Worm (Caenorhabditis elegans) whole organism, young adult: ENCODE results near the gene C44B7.5.

Experiments
- C06A6.2 ChIP-seq: fragments of 200-800 bp; sonication (Bioruptor generic); conservative IDR thresholded peaks from 2 replicates; pipeline ENCODE4 v1.3.6; 2022; ENCODE audit warnings: missing genetic modification characterization, missing compliant biosample characterization
- F10E7.11 ChIP-seq: sonication (generic microtip); optimal IDR thresholded peaks from 2 replicates; lab custom pipeline; 2017; ENCODE audit warnings: mild to moderate bottlenecking, missing genetic modification characterization, moderate library complexity, missing compliant biosample characterization
- F23B12.7 ChIP-seq: sonication (generic microtip); optimal IDR thresholded peaks from 2 replicates; lab custom pipeline; 2017; ENCODE audit warnings: missing genetic modification characterization, mild to moderate bottlenecking, missing compliant biosample characterization, antibody characterized with exemption, moderate library complexity; ENCODE audit not compliant: insufficient read depth
- F49E8.2 ChIP-seq: sonication (generic microtip); optimal IDR thresholded peaks from 3 replicates; lab custom pipeline; 2017; ENCODE audit warnings: missing genetic modification characterization, mild to moderate bottlenecking, missing compliant biosample characterization, antibody characterized with exemption, moderate library complexity; ENCODE audit not compliant: insufficient read depth
- F52B5.7 ChIP-seq: sonication (generic microtip); optimal IDR thresholded peaks from 2 replicates; lab custom pipeline; 2016; ENCODE audit warnings: mild to moderate bottlenecking, missing genetic modification characterization, missing compliant biosample characterization
- F57C9.4 ChIP-seq: sonication (generic microtip); optimal IDR thresholded peaks from 2 replicates; lab custom pipeline; 2017; ENCODE audit warnings: mild to moderate bottlenecking, missing genetic modification characterization, missing compliant biosample characterization
- T26A5.8 ChIP-seq: sonication (generic microtip); optimal IDR thresholded peaks from 2 replicates; lab custom pipeline; 2016; ENCODE audit warnings: missing genetic modification characterization, missing compliant biosample characterization
- Y53G8AR.9 ChIP-seq: fragments of 200-800 bp; sonication (Bioruptor generic); conservative IDR thresholded peaks from 2 replicates; pipeline ENCODE4 v1.3.6; 2022; ENCODE audit warnings: missing genetic modification reagents, missing genetic modification characterization, missing compliant biosample characterization
- athp-1 ChIP-seq: sonication (generic microtip); optimal IDR thresholded peaks from 2 replicates; lab custom pipeline; 2017; ENCODE audit warnings: mild to moderate bottlenecking, missing genetic modification characterization, missing compliant biosample characterization
- bed-1 ChIP-seq: fragments of 200-800 bp; sonication (Bioruptor generic); IDR thresholded peaks from 2 replicates; pipeline ENCODE4 v1.3.6; 2022; ENCODE audit warnings: missing genetic modification reagents, missing genetic modification characterization, missing compliant biosample characterization
- bed-2 ChIP-seq: fragments of 200-800 bp; sonication (Bioruptor generic); IDR thresholded peaks from 2 replicates; pipeline ENCODE4 v1.3.6; 2022; ENCODE audit warnings: missing genetic modification reagents, missing genetic modification characterization, missing compliant biosample characterization
- chd-7 ChIP-seq: sonication (generic microtip); optimal IDR thresholded peaks from 2 replicates; lab custom pipeline; 2016; ENCODE audit warnings: mild to moderate bottlenecking, missing genetic modification characterization, moderate library complexity, missing compliant biosample characterization
- dox-1 ChIP-seq: fragments of 200-800 bp; sonication (Bioruptor generic); IDR thresholded peaks from 2 replicates; pipeline ENCODE4 v1.3.6; 2022; ENCODE audit warnings: missing genetic modification reagents, missing genetic modification characterization, missing compliant biosample characterization
- ekl-4 ChIP-seq: fragments of 200-800 bp; sonication (Bioruptor generic); IDR thresholded peaks from 2 replicates; pipeline ENCODE4 v1.3.6; 2022; ENCODE audit warnings: missing genetic modification reagents, missing genetic modification characterization, missing compliant biosample characterization
- gei-17 ChIP-seq: fragments of 200-800 bp; sonication (Bioruptor generic); optimal IDR thresholded peaks from 2 replicates; lab custom pipeline; 2018; ENCODE audit warnings: mild to moderate bottlenecking, missing genetic modification characterization, missing compliant biosample characterization
- hmg-1.2 ChIP-seq: fragments of 200-800 bp; sonication (Bioruptor generic); IDR thresholded peaks from 2 replicates; pipeline ENCODE4 v1.3.6; 2022; ENCODE audit warnings: missing genetic modification reagents, missing genetic modification characterization, missing compliant biosample characterization
- lag-1 ChIP-seq: fragments of 200-800 bp; sonication (Bioruptor generic); IDR thresholded peaks from 2 replicates; pipeline ENCODE4 v1.3.6; 2022; ENCODE audit warnings: missing genetic modification reagents, missing genetic modification characterization, missing compliant biosample characterization
- let-526 ChIP-seq: fragments of 200-800 bp; sonication (Bioruptor generic); IDR thresholded peaks from 2 replicates; pipeline ENCODE4 v1.3.6; 2022; ENCODE audit warnings: missing genetic modification reagents, missing genetic modification characterization, missing compliant biosample characterization
- lin-35 ChIP-seq, 3 experiments: fragments of 150-350 bp in 2 of 3; sonication (generic microtip) in 1 of 3; optimal IDR thresholded peaks; 2 replicates each; lab custom pipeline; 2014 to 2018; ENCODE audit warnings: missing biosample characterization in 3 of 3, missing genetic modification characterization in 3 of 3, missing genetic modification reagents in 3 of 3
- lsl-1 ChIP-seq: fragments of 200-800 bp; sonication (Bioruptor generic); optimal IDR thresholded peaks from 2 replicates; lab custom pipeline; 2018; ENCODE audit warnings: mild to moderate bottlenecking, missing genetic modification characterization, moderate library complexity, missing compliant biosample characterization
- madf-6 ChIP-seq: fragments of 200-800 bp; sonication (Bioruptor generic); IDR thresholded peaks from 2 replicates; pipeline ENCODE4 v1.3.6; 2022; ENCODE audit warnings: missing genetic modification reagents, missing genetic modification characterization, missing compliant biosample characterization
- madf-8 ChIP-seq: fragments of 200-800 bp; sonication (Bioruptor generic); conservative IDR thresholded peaks from 2 replicates; pipeline ENCODE4 v1.3.6; 2022; ENCODE audit warnings: missing genetic modification reagents, missing genetic modification characterization, missing compliant biosample characterization
- mxl-1 ChIP-seq: sonication (generic microtip); optimal IDR thresholded peaks from 2 replicates; lab custom pipeline; 2016; ENCODE audit warnings: missing genetic modification characterization, missing compliant biosample characterization
- nfya-2 ChIP-seq: fragments of 200-800 bp; sonication (Bioruptor generic); IDR thresholded peaks from 2 replicates; pipeline ENCODE4 v1.3.6; 2022; ENCODE audit warnings: missing genetic modification reagents, missing genetic modification characterization, missing compliant biosample characterization
- nfyb-1 ChIP-seq: fragments of 200-800 bp; sonication (Bioruptor generic); IDR thresholded peaks from 2 replicates; pipeline ENCODE4 v1.3.6; 2022; ENCODE audit warnings: missing genetic modification reagents, missing genetic modification characterization, missing compliant biosample characterization
- nhr-179 ChIP-seq: sonication (generic microtip); optimal IDR thresholded peaks from 2 replicates; lab custom pipeline; 2016; ENCODE audit warnings: mild to moderate bottlenecking, missing genetic modification characterization, missing compliant biosample characterization
- nhr-80 ChIP-seq: sonication (generic microtip); optimal IDR thresholded peaks from 2 replicates; lab custom pipeline; 2016; ENCODE audit warnings: missing genetic modification characterization, missing compliant biosample characterization
- pbrm-1 ChIP-seq: fragments of 200-800 bp; sonication (Bioruptor generic); IDR thresholded peaks from 2 replicates; pipeline ENCODE4 v1.3.6; 2022; ENCODE audit warnings: missing genetic modification reagents, missing genetic modification characterization, missing compliant biosample characterization
- sea-2 ChIP-seq: fragments of 200-800 bp; sonication (Bioruptor generic); IDR thresholded peaks from 2 replicates; pipeline ENCODE4 v1.3.6; 2022; ENCODE audit warnings: missing genetic modification characterization, missing compliant biosample characterization
- snpc-4 ChIP-seq, 5 experiments: fragments of 150-350 bp in 1 of 5; sonication (generic microtip) in 4 of 5; optimal IDR thresholded peaks; 2 replicates each; lab custom pipeline; 2014 to 2018; ENCODE audit warnings: missing genetic modification characterization in 5 of 5, missing biosample characterization in 3 of 5, antibody characterized with exemption in 2 of 5, mild to moderate bottlenecking in 2 of 5, missing compliant biosample characterization in 2 of 5, missing genotype in 2 of 5, moderate library complexity in 2 of 5, missing genetic modification reagents in 1 of 5
- sptf-2 ChIP-seq: fragments of 200-800 bp; sonication (Bioruptor generic); optimal IDR thresholded peaks from 2 replicates; lab custom pipeline; 2018; ENCODE audit warnings: mild to moderate bottlenecking, missing genetic modification characterization, missing compliant biosample characterization
- zim-3 ChIP-seq: sonication (generic microtip); optimal IDR thresholded peaks from 2 replicates; lab custom pipeline; 2017; ENCODE audit warnings: mild to moderate bottlenecking, missing genetic modification characterization, moderate library complexity, missing compliant biosample characterization
- ztf-22 ChIP-seq: fragments of 200-800 bp; sonication (Bioruptor generic); optimal IDR thresholded peaks from 2 replicates; lab custom pipeline; 2018; ENCODE audit warnings: mild to moderate bottlenecking, missing genetic modification characterization, moderate library complexity, missing compliant biosample characterization
- ztf-26 ChIP-seq: sonication (generic microtip); optimal IDR thresholded peaks from 2 replicates; lab custom pipeline; 2017; ENCODE audit warnings: missing genetic modification characterization, missing compliant biosample characterization
- ztf-6 ChIP-seq: fragments of 200-800 bp; sonication (Bioruptor generic); IDR thresholded peaks from 2 replicates; pipeline ENCODE4 v1.3.6; 2022; ENCODE audit warnings: missing genetic modification reagents, missing genetic modification characterization, missing compliant biosample characterization

C44B7.5 gene

DNA sequence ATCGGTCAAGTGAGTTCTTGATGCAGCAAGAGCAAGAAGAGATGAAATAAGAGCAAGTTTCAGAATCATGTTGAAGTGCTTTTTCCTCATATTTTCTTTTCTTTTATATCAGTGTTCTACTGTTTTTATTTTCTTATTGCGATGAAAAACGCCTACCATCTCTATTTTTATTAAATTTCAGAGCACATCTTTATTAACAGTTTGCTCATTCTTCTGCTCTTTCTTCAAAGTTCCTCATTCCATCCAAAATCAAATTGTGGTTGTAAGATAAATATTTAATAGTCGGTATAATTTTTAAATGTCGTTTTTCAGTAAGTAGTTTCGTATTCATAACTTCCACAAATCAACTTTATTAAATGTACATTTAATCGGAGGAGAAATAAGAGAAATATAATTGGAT, at the start of gene C44B7.5:
Gene C44B7.5 (minus strand): TSS at position 101 of the 400 bp plus-strand sequence.
- TF ChIP-seq lag-1 (no peak), gei-17 (no peak), ztf-26 (no peak), sptf-2 (GFP tag; lab: Kevin White, UChicago) (no peak), nfyb-1 (GFP tag; lab: Robert Waterston, UW) (no peak), snpc-4 (GFP tag; optimal IDR thresholded peaks at IDR 0.05; lab: Kevin White, UChicago) (no peak), snpc-4 (tag; optimal IDR thresholded peaks at IDR 0.05; lab: Kevin White, UChicago) (no peak), F57C9.4 (tag; lab: Kevin White, UChicago) (no peak), F10E7.11 (tag; lab: Kevin White, UChicago) (no peak), Y53G8AR.9 (GFP tag; lab: Robert Waterston, UW) (no peak), lsl-1 (GFP tag; lab: Kevin White, UChicago) (no peak), chd-7 (tag; lab: Kevin White, UChicago) (no peak), bed-1 (GFP tag; lab: Robert Waterston, UW) (no peak), athp-1 (tag; lab: Kevin White, UChicago) (no peak)

DNA sequence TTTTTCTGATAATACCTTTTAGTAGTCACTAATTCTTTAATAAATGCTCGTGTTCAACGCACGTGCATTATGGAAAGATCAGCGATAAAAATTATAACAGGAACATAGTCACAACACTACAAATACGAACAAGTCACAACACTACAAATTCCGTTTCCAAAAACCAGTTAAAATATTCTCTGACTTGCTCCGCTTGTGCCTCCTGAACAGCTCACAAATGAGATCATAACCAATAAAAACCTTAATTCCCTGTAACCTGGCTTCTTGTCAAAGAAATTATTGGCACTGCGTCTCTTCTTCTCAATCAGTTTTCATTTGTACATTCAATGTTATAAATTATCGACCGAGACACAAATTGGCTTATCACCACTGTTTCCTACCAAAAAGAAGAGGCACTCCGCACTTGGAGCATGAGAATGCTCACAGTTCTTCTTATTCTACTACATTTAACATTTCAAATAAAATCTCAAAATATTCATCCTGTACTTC, 47.0 kb upstream of the C44B7.5 start, which contains the start of gene B0252.1:
Gene B0252.1 (plus strand): TSS at position 318 of the 489 bp plus-strand sequence.
- no peak for TF ChIP-seq madf-8 (GFP tag; lab: Robert Waterston, UW)
- TF ChIP-seq hmg-1.2 (GFP tag; lab: Robert Waterston, UW): no peak
- TF ChIP-seq lin-35 (GFP tag; optimal IDR thresholded peaks at IDR 0.05; lab: Kevin White, UChicago): no peak
- TF ChIP-seq lag-1: no peak
- no peak for TF ChIP-seq nhr-179 (tag; lab: Kevin White, UChicago)
- peak; percentile 77 for TF ChIP-seq nhr-80 (tag; lab: Kevin White, UChicago)
- no peak for TF ChIP-seq chd-7 (tag; lab: Kevin White, UChicago)
- no peak for TF ChIP-seq ztf-6 (GFP tag; lab: Robert Waterston, UW)
- TF ChIP-seq, all 124 proteins: peak for 1

DNA sequence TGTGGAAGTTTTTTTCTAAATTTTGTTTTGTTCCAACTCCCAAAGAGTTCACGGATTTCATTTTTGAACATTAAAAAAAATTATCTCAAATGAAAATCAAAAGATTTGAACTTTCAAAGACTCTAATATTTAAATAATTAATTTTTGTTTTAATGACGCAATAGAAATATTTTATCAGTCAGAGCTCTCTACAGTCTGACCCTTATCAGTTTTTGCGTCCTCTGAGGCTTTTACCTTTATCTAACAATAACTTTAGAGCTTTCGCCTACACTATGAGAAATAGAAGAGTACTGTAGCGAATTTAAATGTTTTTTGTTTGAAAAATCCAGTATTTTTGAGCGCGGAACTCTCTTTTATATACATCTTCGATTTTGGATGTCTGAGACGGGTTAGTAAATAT, 46.5 kb upstream of the C44B7.5 start, which contains the start of gene B0252.5:
Gene B0252.5 (minus strand): TSS at position 17 of the 400 bp plus-strand sequence.
- TF ChIP-seq F52B5.7 (no peak), T26A5.8 (tag; lab: Kevin White, UChicago) (no peak), C06A6.2 (GFP tag; lab: Robert Waterston, UW) (no peak), F10E7.11 (tag; lab: Kevin White, UChicago) (no peak), dox-1 (GFP tag; lab: Robert Waterston, UW) (no peak), bed-2 (no peak), F23B12.7 (tag; lab: Kevin White, UChicago) (no peak), nfya-2 (GFP tag; lab: Robert Waterston, UW) (no peak), madf-8 (GFP tag; lab: Robert Waterston, UW) (no peak), ztf-22 (GFP tag; lab: Kevin White, UChicago) (no peak), sptf-2 (GFP tag; lab: Kevin White, UChicago) (no peak), let-526 (GFP tag; lab: Robert Waterston, UW) (no peak), F49E8.2 (no peak), nfyb-1 (GFP tag; lab: Robert Waterston, UW) (no peak), pbrm-1 (GFP tag; lab: Robert Waterston, UW) (no peak), sea-2 (GFP tag; lab: Robert Waterston, UW) (no peak), zim-3 (tag; lab: Kevin White, UChicago) (no peak), madf-6 (no peak), mxl-1 (tag; lab: Kevin White, UChicago) (no peak), ekl-4 (GFP tag; lab: Robert Waterston, UW) (no peak)
